Worm (Caenorhabditis elegans) whole organism, L2 larva: Measurements from ENCODE around the gene fbxb-46.

Experiments
- C34F6.9 ChIP-seq: fragments of 150-350 bp; optimal IDR thresholded peaks from 2 replicates; lab custom pipeline; 2014; ENCODE audit warnings: missing biosample characterization, missing genetic modification characterization
- R02D3.7 ChIP-seq: fragments of 150-350 bp; optimal IDR thresholded peaks from 2 replicates; lab custom pipeline; 2014; ENCODE audit warnings: missing biosample characterization, missing genetic modification characterization
- Y55F3AM.14 ChIP-seq: fragments of 200-800 bp; sonication (Bioruptor generic); optimal IDR thresholded peaks from 2 replicates; lab custom pipeline; 2018; ENCODE audit warnings: mild to moderate bottlenecking, missing genetic modification characterization, missing compliant biosample characterization
- ZK546.5 ChIP-seq: sonication (generic microtip); optimal IDR thresholded peaks from 2 replicates; lab custom pipeline; 2017; ENCODE audit warnings: missing biosample characterization, missing genetic modification characterization
- alr-1 ChIP-seq: fragments of 150-350 bp; optimal IDR thresholded peaks from 2 replicates; lab custom pipeline; 2014; ENCODE audit warnings: missing biosample characterization, missing genetic modification characterization
- ceh-16 ChIP-seq: fragments of 150-350 bp; optimal IDR thresholded peaks from 2 replicates; lab custom pipeline; 2014; ENCODE audit warnings: missing biosample characterization, missing genetic modification characterization
- ceh-82 ChIP-seq: fragments of 150-350 bp; optimal IDR thresholded peaks from 2 replicates; lab custom pipeline; 2014; ENCODE audit warnings: missing biosample characterization, missing genetic modification characterization
- crh-2 ChIP-seq: sonication (generic microtip); optimal IDR thresholded peaks from 2 replicates; lab custom pipeline; 2017; ENCODE audit warnings: missing biosample characterization, missing genetic modification characterization
- dmd-4 ChIP-seq: sonication (generic microtip); optimal IDR thresholded peaks from 2 replicates; lab custom pipeline; 2017; ENCODE audit warnings: missing biosample characterization, missing genetic modification characterization
- elt-1 ChIP-seq: fragments of 150-350 bp; optimal IDR thresholded peaks from 2 replicates; lab custom pipeline; 2014; ENCODE audit warnings: missing biosample characterization, missing genetic modification characterization
- elt-3 ChIP-seq: sonication (generic microtip); optimal IDR thresholded peaks from 2 replicates; lab custom pipeline; 2017; ENCODE audit warnings: missing biosample characterization, missing genetic modification characterization
- fos-1 ChIP-seq: fragments of 150-350 bp; optimal IDR thresholded peaks from 2 replicates; lab custom pipeline; 2014; ENCODE audit warnings: missing biosample characterization, missing genetic modification characterization
- lin-11 ChIP-seq: fragments of 150-350 bp; sonication (generic microtip); optimal IDR thresholded peaks from 2 replicates; lab custom pipeline; 2014; ENCODE audit warnings: missing biosample characterization, missing genetic modification characterization, inconsistent platforms, mixed read lengths
- lin-13 ChIP-seq: fragments of 150-350 bp; optimal IDR thresholded peaks from 2 replicates; lab custom pipeline; 2014; ENCODE audit warnings: missing biosample characterization, missing genetic modification reagents, missing genetic modification characterization
- lsy-2 ChIP-seq, 2 experiments: fragments of 150-350 bp in 1 of 2; sonication (generic microtip) in 1 of 2; optimal IDR thresholded peaks; 2 replicates each; lab custom pipeline; 2014 to 2017; ENCODE audit warnings: missing biosample characterization in 2 of 2, missing genetic modification characterization in 2 of 2
- mab-5 ChIP-seq: fragments of 150-350 bp; optimal IDR thresholded peaks from 2 replicates; lab custom pipeline; 2014; ENCODE audit warnings: missing biosample characterization, missing genetic modification characterization
- mbf-1 ChIP-seq: sonication (generic microtip); optimal IDR thresholded peaks from 2 replicates; lab custom pipeline; 2017; ENCODE audit warnings: missing biosample characterization, missing genetic modification characterization
- mdl-1 ChIP-seq, 2 experiments: fragments of 150-350 bp in 1 of 2; sonication (generic microtip) in 1 of 2; optimal IDR thresholded peaks; 2 replicates each; lab custom pipeline; 2017; ENCODE audit warnings: missing biosample characterization in 2 of 2, missing genetic modification characterization in 2 of 2
- nhr-10 ChIP-seq: sonication (generic microtip); optimal IDR thresholded peaks from 2 replicates; lab custom pipeline; 2017; ENCODE audit warnings: missing biosample characterization, missing genetic modification characterization
- nhr-11 ChIP-seq: fragments of 150-350 bp; optimal IDR thresholded peaks from 2 replicates; lab custom pipeline; 2014; ENCODE audit warnings: missing biosample characterization, missing genetic modification characterization
- nhr-129 ChIP-seq: fragments of 150-350 bp; optimal IDR thresholded peaks from 2 replicates; lab custom pipeline; 2014; ENCODE audit warnings: missing biosample characterization, missing genetic modification characterization
- nhr-21 ChIP-seq: fragments of 150-350 bp; optimal IDR thresholded peaks from 2 replicates; lab custom pipeline; 2014; ENCODE audit warnings: missing biosample characterization, missing genetic modification characterization
- nhr-23 ChIP-seq: fragments of 150-350 bp; optimal IDR thresholded peaks from 2 replicates; lab custom pipeline; 2014; ENCODE audit warnings: missing biosample characterization, missing genetic modification reagents, missing genetic modification characterization
- nhr-25 ChIP-seq: fragments of 150-350 bp; sonication (generic microtip); optimal IDR thresholded peaks from 3 replicates; lab custom pipeline; 2014; ENCODE audit warnings: missing biosample characterization, missing genetic modification characterization
- peb-1 ChIP-seq: fragments of 150-350 bp; optimal IDR thresholded peaks from 2 replicates; lab custom pipeline; 2014; ENCODE audit warnings: missing biosample characterization, missing genetic modification characterization
- sem-4 ChIP-seq: fragments of 150-350 bp; optimal IDR thresholded peaks from 2 replicates; lab custom pipeline; 2014; ENCODE audit warnings: missing biosample characterization, missing genetic modification reagents, missing genetic modification characterization
- skn-1 ChIP-seq: sonication (generic microtip); optimal IDR thresholded peaks from 2 replicates; lab custom pipeline; 2017; ENCODE audit warnings: missing biosample characterization, missing genetic modification characterization
- sma-9 ChIP-seq, 2 experiments: fragments of 150-350 bp in 1 of 2; sonication (generic microtip) in 1 of 2; optimal IDR thresholded peaks; 2 replicates each; lab custom pipeline; 2014 to 2016; ENCODE audit warnings: missing genetic modification characterization in 2 of 2, mild to moderate bottlenecking in 1 of 2, missing biosample characterization in 1 of 2, missing compliant biosample characterization in 1 of 2, missing genetic modification reagents in 1 of 2, moderate library complexity in 1 of 2
- unc-39 ChIP-seq: fragments of 150-350 bp; optimal IDR thresholded peaks from 2 replicates; lab custom pipeline; 2014; ENCODE audit warnings: missing biosample characterization, missing genetic modification characterization
- unc-55 ChIP-seq: fragments of 150-350 bp; sonication (generic microtip); optimal IDR thresholded peaks from 3 replicates; lab custom pipeline; 2014; ENCODE audit warnings: missing biosample characterization, missing genetic modification reagents, missing genetic modification characterization
- ztf-1 ChIP-seq: fragments of 200-800 bp; sonication (Bioruptor generic); conservative IDR thresholded peaks from 2 replicates; pipeline ENCODE4 v1.3.6; 2022; ENCODE audit warnings: missing genetic modification characterization, missing compliant biosample characterization
- ztf-11 ChIP-seq: sonication (generic microtip); optimal IDR thresholded peaks from 2 replicates; lab custom pipeline; 2017; ENCODE audit warnings: missing biosample characterization, missing genetic modification characterization
- ztf-4 ChIP-seq: fragments of 150-350 bp; optimal IDR thresholded peaks from 2 replicates; lab custom pipeline; 2014; ENCODE audit warnings: missing biosample characterization, missing genetic modification characterization

The fbxb-46 gene

DNA sequence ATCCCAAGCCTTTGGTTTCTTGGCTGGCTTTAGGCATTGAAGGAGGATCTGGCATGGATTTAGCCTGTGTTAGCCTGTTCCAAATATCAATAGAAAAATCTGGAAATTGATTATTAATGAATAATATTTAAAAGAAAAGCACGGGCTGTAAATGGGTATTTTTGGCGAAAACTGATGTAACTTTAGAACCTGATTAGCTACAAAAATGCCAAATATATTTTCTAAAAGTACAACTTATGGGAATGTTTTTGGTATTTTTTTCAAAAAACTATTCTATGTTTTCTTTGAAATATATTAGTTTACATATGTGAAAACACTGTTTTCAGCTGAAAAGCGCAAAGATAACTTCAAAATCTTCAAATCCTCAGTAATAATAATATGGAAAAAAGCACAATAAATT lies 29.7 kb upstream of the fbxb-46 start, which contains the start of gene bath-26:
bath-26 (minus strand) TSS at position 101 of the 400 bp plus-strand sequence.
- TF ChIP-seq nhr-10 (tag; lab: Kevin White, UChicago) (no peak), nhr-129 (no peak), mbf-1 (tag; lab: Kevin White, UChicago) (no peak), mdl-1 (tag; optimal IDR thresholded peaks at IDR 0.05; lab: Kevin White, UChicago) (no peak), Y55F3AM.14 (GFP tag; lab: Kevin White, UChicago) (no peak), ztf-1 (no peak)
- TF ChIP-seq, all 48 proteins: peak for 0

DNA sequence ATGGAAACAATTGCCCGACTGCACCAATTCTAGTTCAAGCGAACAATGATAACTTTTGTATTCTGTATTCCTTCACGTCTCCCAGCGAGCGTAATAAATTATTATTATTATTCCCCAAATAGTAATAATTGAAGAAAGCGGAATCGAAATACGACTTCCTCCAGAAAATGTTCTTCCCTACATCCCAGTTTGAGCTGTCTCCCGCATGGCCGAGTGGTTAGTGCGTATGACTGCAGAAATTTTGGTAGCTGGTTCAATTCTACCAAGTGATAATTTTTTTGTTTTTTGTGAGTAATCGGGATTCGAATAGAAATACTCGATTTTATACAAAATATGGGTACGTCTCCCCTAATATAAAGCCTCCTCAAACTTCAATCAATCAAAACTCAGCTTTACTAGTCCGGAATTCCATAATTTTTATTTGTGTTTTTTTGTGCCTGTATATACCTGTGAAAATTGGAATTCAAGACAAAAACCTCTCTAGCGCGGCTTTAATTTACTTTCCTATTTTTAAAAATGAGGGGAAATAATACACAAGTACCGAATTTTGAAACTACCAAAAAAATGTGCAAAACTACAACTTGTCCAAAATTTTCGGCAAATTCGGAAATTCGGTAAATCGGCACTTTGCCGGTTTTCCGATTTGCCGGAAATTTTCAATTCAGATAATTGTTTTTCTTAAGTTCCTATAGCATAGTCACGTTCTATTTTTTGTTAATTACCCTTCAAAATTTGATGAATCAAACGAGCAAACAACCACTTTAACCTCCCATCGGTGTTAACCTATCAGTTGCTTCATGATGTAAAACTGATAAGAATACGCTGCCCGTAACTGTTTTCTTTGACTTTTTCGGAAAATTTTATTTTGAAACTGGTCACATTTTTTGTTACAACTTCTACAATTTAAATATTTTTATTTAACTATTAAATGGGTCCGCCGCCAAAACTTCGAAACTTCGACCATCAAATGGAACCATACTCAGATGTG lies 26.5 kb upstream of the fbxb-46 start, which contains the start of gene bath-46:
bath-46 (plus strand) TSS at position 806 of the 988 bp plus-strand sequence.
- TF ChIP-seq sma-9 (GFP tag; optimal IDR thresholded peaks at IDR 0.05; lab: Kevin White, UChicago) (no peak), sma-9 (tag; optimal IDR thresholded peaks at IDR 0.05; lab: Kevin White, UChicago) (no peak), fos-1 (peak; percentile 74), nhr-129 (peak; percentile 2)

DNA sequence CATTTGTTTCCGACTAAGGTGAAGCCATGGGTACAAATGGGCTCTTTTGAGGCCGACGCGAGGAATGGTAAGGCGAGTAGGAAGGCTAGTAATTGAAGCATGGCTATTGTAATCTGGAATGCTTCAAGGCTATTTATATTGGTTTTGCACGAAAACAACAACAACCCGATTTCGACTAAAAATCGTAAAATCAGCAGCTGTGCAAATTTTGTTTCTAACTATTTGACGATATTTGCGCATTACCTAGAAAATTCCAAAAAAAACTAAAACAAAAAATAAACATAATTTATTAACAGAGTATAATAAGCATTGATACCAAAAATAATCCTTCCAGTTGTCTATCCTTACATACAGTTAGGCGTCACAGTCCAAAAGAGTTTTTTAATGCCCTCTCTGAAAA lies 24.2 kb upstream of the fbxb-46 start, which contains the start of gene clec-20:
clec-20 (minus strand) TSS at position 101 of the 400 bp plus-strand sequence.
- no peak for TF ChIP-seq Y55F3AM.14 (GFP tag; lab: Kevin White, UChicago)
- TF ChIP-seq nhr-11: no peak
- no peak for TF ChIP-seq skn-1
- TF ChIP-seq ztf-11: no peak
- no peak for TF ChIP-seq ztf-4 (tag; lab: Kevin White, UChicago)
- TF ChIP-seq nhr-129: no peak
- no peak for TF ChIP-seq elt-3
- no peak for TF ChIP-seq mbf-1 (tag; lab: Kevin White, UChicago)
- no peak for TF ChIP-seq ztf-1
- no peak for TF ChIP-seq mab-5

DNA sequence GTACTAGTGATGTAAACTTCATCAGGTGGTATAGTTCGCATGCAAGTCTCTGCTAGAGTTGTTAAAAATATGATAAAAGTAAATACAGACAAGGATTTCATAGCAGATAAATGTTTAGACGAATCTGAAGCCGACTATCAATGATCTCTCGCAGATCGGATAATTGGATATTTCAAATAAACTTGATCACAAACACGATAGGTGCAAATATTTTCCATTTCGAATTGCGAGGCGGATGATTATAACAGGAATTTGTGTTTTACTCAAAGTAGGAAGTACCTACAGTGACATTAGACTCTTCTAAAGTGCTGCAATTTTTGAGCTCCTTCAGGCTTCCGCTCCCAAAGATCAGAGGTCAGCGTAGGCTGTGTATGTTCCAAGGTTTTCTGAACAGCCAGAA lies 18.9 kb upstream of the fbxb-46 start, which contains the start of gene T07H3.7:
T07H3.7 (minus strand) TSS at position 101 of the 400 bp plus-strand sequence.
- TF ChIP-seq nhr-23 (tag; lab: Kevin White, UChicago) (no peak), alr-1 (tag; lab: Kevin White, UChicago) (no peak), unc-55 (no peak), fos-1 (no peak), sem-4 (tag; lab: Kevin White, UChicago) (no peak), elt-3 (no peak), mdl-1 (tag; optimal IDR thresholded peaks at IDR 0.05; lab: Kevin White, UChicago) (no peak), ztf-11 (no peak), nhr-25 (tag; lab: Kevin White, UChicago) (no peak), sma-9 (GFP tag; optimal IDR thresholded peaks at IDR 0.05; lab: Kevin White, UChicago) (no peak), sma-9 (tag; optimal IDR thresholded peaks at IDR 0.05; lab: Kevin White, UChicago) (no peak), ceh-16 (tag; lab: Kevin White, UChicago) (no peak), ceh-82 (tag; lab: Kevin White, UChicago) (no peak), crh-2 (tag; lab: Kevin White, UChicago) (no peak), mbf-1 (tag; lab: Kevin White, UChicago) (no peak), R02D3.7 (no peak), lin-13 (GFP tag; lab: Kevin White, UChicago) (no peak), mab-5 (no peak), unc-39 (no peak), skn-1 (no peak)

DNA sequence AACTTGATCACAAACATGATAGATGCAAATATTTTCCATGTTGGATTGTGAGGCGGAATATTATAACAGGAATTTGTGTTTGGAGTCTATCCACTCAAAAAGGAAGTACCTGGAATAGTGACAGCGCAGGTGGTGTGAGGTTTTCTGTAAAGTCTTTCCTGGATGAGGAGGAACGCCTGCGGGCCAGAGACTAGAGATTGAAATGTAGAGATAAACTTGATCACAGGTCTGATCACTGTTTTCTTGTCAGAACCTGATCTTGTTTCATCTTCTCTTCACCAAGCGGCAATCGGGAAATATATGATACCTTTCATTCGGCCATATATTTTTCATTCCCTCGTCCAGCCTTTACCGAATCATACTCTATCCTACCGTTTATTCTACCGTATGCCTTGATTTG lies 15.4 kb upstream of the fbxb-46 start, which contains the start of gene T07H3.8:
T07H3.8 (plus strand) TSS at position 301 of the 400 bp plus-strand sequence.
- no peak for TF ChIP-seq R02D3.7
- no peak for TF ChIP-seq nhr-23 (tag; lab: Kevin White, UChicago)
- no peak for TF ChIP-seq dmd-4 (tag; lab: Kevin White, UChicago)
- TF ChIP-seq nhr-129: no peak
- no peak for TF ChIP-seq ZK546.5
- no peak for TF ChIP-seq lsy-2 (tag; optimal IDR thresholded peaks at IDR 0.05; lab: Kevin White, UChicago)
- TF ChIP-seq alr-1 (tag; lab: Kevin White, UChicago): no peak
- no peak for TF ChIP-seq C34F6.9 (tag; lab: Kevin White, UChicago)
- TF ChIP-seq elt-1: no peak
- no peak for TF ChIP-seq peb-1 (tag; lab: Kevin White, UChicago)
- TF ChIP-seq Y55F3AM.14 (GFP tag; lab: Kevin White, UChicago): no peak
- no peak for TF ChIP-seq ztf-1
- no peak for TF ChIP-seq lin-11
- TF ChIP-seq nhr-21 (tag; lab: Kevin White, UChicago): no peak
- no peak for TF ChIP-seq fos-1
